Worm (Caenorhabditis elegans): ENCODE data around the gene fbxa-190.

- no peak for TF ChIP-seq nhr-237 (tag; optimal IDR thresholded peaks at IDR 0.05)
- no peak for TF ChIP-seq ama-1 (optimal IDR thresholded peaks at IDR 0.05)
- TF ChIP-seq unc-62 (GFP tag; optimal IDR thresholded peaks at IDR 0.05), result no peak
- no peak for TF ChIP-seq hlh-17 (GFP tag; optimal IDR thresholded peaks at IDR 0.05; ENCODE audit: borderline replicate concordance)
- TF ChIP-seq elt-3 (tag; optimal IDR thresholded peaks at IDR 0.05), result no peak
- no peak for TF ChIP-seq nhr-76 (tag; optimal IDR thresholded peaks at IDR 0.05)
- no peak for TF ChIP-seq isw-1 (GFP tag; IDR thresholded peaks at IDR 0.05)
- TF ChIP-seq lin-35 (GFP tag; optimal IDR thresholded peaks at IDR 0.05), result no peak
- TF ChIP-seq lir-3 (tag; optimal IDR thresholded peaks at IDR 0.05; ENCODE audit: poor library complexity), result no peak
Observed at ce11 chrX:1329847-1330246, 42.0 kb upstream of the fbxa-190 start, which contains the start of gene F21E9.2.

Data from whole organism, L1 larva.